Fruit fly (Drosophila melanogaster) whole organism, prepupa: ENCODE data around the gene CG31810.

Experiments
- CG11762 ChIP-seq: fragments of 200-800 bp; sonication (Bioruptor generic); optimal IDR thresholded peaks from 3 replicates; lab custom pipeline; 2016; ENCODE audit warnings: missing biosample characterization, missing genetic modification characterization; ENCODE audit not compliant: insufficient read depth
- CG1621 ChIP-seq: fragments of 200-800 bp; sonication (Bioruptor generic); optimal IDR thresholded peaks from 3 replicates; lab custom pipeline; 2018; ENCODE audit warnings: missing biosample characterization, mild to moderate bottlenecking, missing genetic modification characterization
- CG3032 ChIP-seq: fragments of 200-800 bp; optimal IDR thresholded peaks from 2 replicates; lab custom pipeline; 2019; ENCODE audit warnings: missing biosample characterization, mild to moderate bottlenecking, missing genetic modification characterization, moderate library complexity
- CG6854 ChIP-seq: fragments of 200-800 bp; sonication (Bioruptor generic); optimal IDR thresholded peaks from 2 replicates; lab custom pipeline; 2017; ENCODE audit warnings: missing biosample characterization, mild to moderate bottlenecking, missing genetic modification characterization
- CG8319 ChIP-seq: fragments of 200-800 bp; sonication (Bioruptor generic); optimal IDR thresholded peaks from 3 replicates; lab custom pipeline; 2016; ENCODE audit warnings: missing biosample characterization, missing genetic modification characterization
- Ets21C ChIP-seq: fragments of 200-800 bp; sonication (Bioruptor generic); optimal IDR thresholded peaks from 3 replicates; lab custom pipeline; 2016; ENCODE audit warnings: missing biosample characterization, missing genetic modification characterization
- Ets96B ChIP-seq: fragments of 200-800 bp; optimal IDR thresholded peaks from 2 replicates; lab custom pipeline; 2019; ENCODE audit warnings: missing biosample characterization, mild to moderate bottlenecking, missing genetic modification characterization, moderate library complexity
- Hr39 ChIP-seq: fragments of 200-800 bp; sonication (Bioruptor generic); optimal IDR thresholded peaks from 2 replicates; lab custom pipeline; 2016; ENCODE audit warnings: missing biosample characterization, missing genetic modification characterization
- OdsH ChIP-seq: fragments of 200-800 bp; sonication (Bioruptor generic); optimal IDR thresholded peaks from 3 replicates; lab custom pipeline; 2016; ENCODE audit warnings: missing biosample characterization, missing genetic modification characterization
- esn ChIP-seq: fragments of 200-800 bp; sonication (Bioruptor generic); optimal IDR thresholded peaks from 2 replicates; lab custom pipeline; 2016; ENCODE audit warnings: missing biosample characterization, mild to moderate bottlenecking, missing genetic modification characterization, moderate library complexity
- pdm3 ChIP-seq: fragments of 200-800 bp; sonication (Bioruptor generic); optimal IDR thresholded peaks from 3 replicates; lab custom pipeline; 2016; ENCODE audit warnings: missing biosample characterization, missing genetic modification characterization
- ss ChIP-seq, 2 experiments: fragments of 200-800 bp; sonication (Bioruptor generic); optimal IDR thresholded peaks; 2 replicates in 1 of 2; 3 replicates in 1 of 2; lab custom pipeline; 2017 to 2018; ENCODE audit warnings: mild to moderate bottlenecking in 2 of 2, missing biosample characterization in 2 of 2, missing genetic modification characterization in 2 of 2, moderate library complexity in 1 of 2
- svp ChIP-seq: fragments of 200-800 bp; sonication (Bioruptor generic); peaks from one replicate; lab custom pipeline; 2016; ENCODE audit warnings: missing biosample characterization, missing genetic modification characterization

- TF ChIP-seq Hr39 (no peak), OdsH (GFP tag; lab: Kevin White, UChicago) (peak; percentile 17), CG8319 (GFP tag; lab: Kevin White, UChicago) (no peak), Ets96B (tag; lab: Kevin White, UChicago) (peak; percentile 9), CG6854 (GFP tag; lab: Kevin White, UChicago) (no peak), svp (GFP tag; lab: Kevin White, UChicago) (peak; percentile 65), CG11762 (GFP tag; lab: Kevin White, UChicago) (no peak), ss (GFP tag; optimal IDR thresholded peaks at IDR 0.05; lab: Kevin White, UChicago) (no peak), Ets21C (GFP tag; lab: Kevin White, UChicago) (no peak), CG3032 (tag; lab: Kevin White, UChicago) (no peak), pdm3 (GFP tag; lab: Kevin White, UChicago) (peak; percentile 27), CG1621 (tag; lab: Kevin White, UChicago) (no peak), esn (GFP tag; lab: Kevin White, UChicago) (no peak)
Observed at dm6 chr2L:16803638-16804037, 48.5 kb downstream of the CG31810 start.
